Fruit fly (Drosophila melanogaster): ENCODE measurements around the gene CG34043.

The CG34043 gene

dm6 chr2L:10230455-10230854, 50.2 kb downstream of the CG34043 start (continued):
- TF ChIP-seq CG12219 (GFP tag; optimal IDR thresholded peaks at IDR 0.05) (no peak), cad (GFP tag; optimal IDR thresholded peaks at IDR 0.05) (no peak), CG2889 (GFP tag; IDR thresholded peaks at IDR 0.05) (no peak), Mes4 (GFP tag; optimal IDR thresholded peaks at IDR 0.05) (no peak), Atf3 (GFP tag; optimal IDR thresholded peaks at IDR 0.05) (no peak), CG7987 (GFP tag; optimal IDR thresholded peaks at IDR 0.05) (no peak), CG3726 (GFP tag; IDR thresholded peaks at IDR 0.05) (no peak), sd (tag; optimal IDR thresholded peaks at IDR 0.05) (no peak), CG7786 (GFP tag; optimal IDR thresholded peaks at IDR 0.05) (no peak), E2f1 (GFP tag; IDR thresholded peaks at IDR 0.05) (no peak), sens (GFP tag) (peak; percentile 41), sug (tag; optimal IDR thresholded peaks at IDR 0.05) (no peak), CG14860 (GFP tag; IDR thresholded peaks at IDR 0.05; ENCODE audit: partially characterized antibody) (0 out of 3 replicates have a peak, but pooled peaks have one; percentile 35), sna (GFP tag; IDR thresholded peaks at IDR 0.05; ENCODE audit: partially characterized antibody) (0 out of 2 replicates have a peak, but pooled peaks have one; percentile 50), gt (GFP tag; IDR thresholded peaks at IDR 0.05) (no peak), sc (optimal IDR thresholded peaks at IDR 0.05) (no peak), sc (GFP tag; optimal IDR thresholded peaks at IDR 0.05) (no peak), sqz (GFP tag; optimal IDR thresholded peaks at IDR 0.05) (peak; percentile 40), az2 (GFP tag; optimal IDR thresholded peaks at IDR 0.05) (no peak), nmo (GFP tag; optimal IDR thresholded peaks at IDR 0.05) (no peak), dpn (GFP tag; optimal IDR thresholded peaks at IDR 0.05) (no peak), CG7745 (tag; optimal IDR thresholded peaks at IDR 0.05) (no peak), Dref (GFP tag; IDR thresholded peaks at IDR 0.05) (peak; percentile 55), CG4404 (GFP tag; IDR thresholded peaks at IDR 0.05) (no peak), Ets65A (GFP tag) (no peak), Gug (GFP tag; IDR thresholded peaks at IDR 0.05) (no peak), Xbp1 (GFP tag; optimal IDR thresholded peaks at IDR 0.05) (no peak), CG4854 (GFP tag; optimal IDR thresholded peaks at IDR 0.05) (no peak), sr (GFP tag; IDR thresholded peaks at IDR 0.05) (no peak), CG17359 (tag; optimal IDR thresholded peaks at IDR 0.05) (no peak), CG17612 (GFP tag; IDR thresholded peaks at IDR 0.05) (no peak), CG12744 (GFP tag; optimal IDR thresholded peaks at IDR 0.05) (no peak), CG18476 (GFP tag; optimal IDR thresholded peaks at IDR 0.05) (no peak), repo (GFP tag; optimal IDR thresholded peaks at IDR 0.05) (no peak), ranshi (GFP tag; IDR thresholded peaks at IDR 0.05) (no peak), gce (GFP tag; IDR thresholded peaks at IDR 0.05) (no peak), shn (GFP tag; optimal IDR thresholded peaks at IDR 0.05) (no peak), CG5953 (GFP tag; IDR thresholded peaks at IDR 0.05) (no peak), knrl (GFP tag; IDR thresholded peaks at IDR 0.05; ENCODE audit: partially characterized antibody) (peak; percentile 42; the same call in 1 of the 3 replicates), sens-2 (GFP tag; IDR thresholded peaks at IDR 0.05) (no peak), corto (GFP tag; optimal IDR thresholded peaks at IDR 0.05) (no peak), CG15011 (GFP tag; optimal IDR thresholded peaks at IDR 0.05) (no peak), CG14014 (GFP tag; IDR thresholded peaks at IDR 0.05) (no peak), inv (GFP tag; IDR thresholded peaks at IDR 0.05; ENCODE audit: partially characterized antibody) (peak; percentile 37; the same call in 1 of the 2 replicates), CG17361 (GFP tag; IDR thresholded peaks at IDR 0.05) (0 out of 3 replicates have a peak, but pooled peaks have one; percentile 10), NFAT (GFP tag; IDR thresholded peaks at IDR 0.05) (no peak), Dek (tag; optimal IDR thresholded peaks at IDR 0.05) (no peak), oc (tag; optimal IDR thresholded peaks at IDR 0.05) (no peak), GATAe (GFP tag; conservative IDR thresholded peaks at IDR 0.05) (no peak), HLHmδ (GFP tag; optimal IDR thresholded peaks at IDR 0.05) (no peak), Hand (GFP tag; optimal IDR thresholded peaks at IDR 0.05) (no peak), CG12104 (GFP tag; optimal IDR thresholded peaks at IDR 0.05) (no peak), CG3847 (GFP tag; IDR thresholded peaks at IDR 0.05) (no peak)
